Worm (Caenorhabditis elegans) whole organism, early embryonic: ENCODE data around the gene ZC506.1.

Experiments
- F13C5.2 ChIP-seq: sonication (generic microtip); optimal IDR thresholded peaks from 2 replicates; lab custom pipeline; 2017; ENCODE audit warnings: mild to moderate bottlenecking, missing genetic modification characterization, inconsistent platforms, missing compliant biosample characterization
- aly-1 ChIP-seq: sonication (generic microtip); optimal IDR thresholded peaks from 2 replicates; lab custom pipeline; 2016; ENCODE audit warnings: missing genetic modification characterization, missing compliant biosample characterization
- ama-1 ChIP-seq: fragments of 150-350 bp; optimal IDR thresholded peaks from 2 replicates; lab custom pipeline; 2014
- ceh-13 ChIP-seq: fragments of 200-800 bp; sonication (Bioruptor generic); optimal IDR thresholded peaks from 2 replicates; lab custom pipeline; 2018; ENCODE audit warnings: mild to moderate bottlenecking, missing genetic modification characterization, missing compliant biosample characterization
- ets-7 ChIP-seq: sonication (generic microtip); optimal IDR thresholded peaks from 2 replicates; lab custom pipeline; 2016; ENCODE audit warnings: missing genotype, missing genetic modification characterization, missing compliant biosample characterization
- flt-1 ChIP-seq: fragments of 200-800 bp; sonication (Bioruptor generic); IDR thresholded peaks from 2 replicates; pipeline ENCODE4 v1.3.6; 2022; ENCODE audit warnings: missing genetic modification characterization, missing compliant biosample characterization
- hmbx-1 ChIP-seq: sonication (generic microtip); optimal IDR thresholded peaks from 2 replicates; lab custom pipeline; 2016; ENCODE audit warnings: mild to moderate bottlenecking, missing genetic modification characterization, missing compliant biosample characterization
- pes-1 ChIP-seq: fragments of 200-800 bp; sonication (Bioruptor generic); IDR thresholded peaks from 2 replicates; pipeline ENCODE4 v1.3.6; 2022; ENCODE audit warnings: missing genetic modification reagents, missing genetic modification characterization, missing compliant biosample characterization
- tbx-11 ChIP-seq: fragments of 200-800 bp; sonication (Bioruptor generic); IDR thresholded peaks from 2 replicates; pipeline ENCODE4 v1.3.6; 2022; ENCODE audit warnings: missing genetic modification characterization, missing compliant biosample characterization

DNA sequence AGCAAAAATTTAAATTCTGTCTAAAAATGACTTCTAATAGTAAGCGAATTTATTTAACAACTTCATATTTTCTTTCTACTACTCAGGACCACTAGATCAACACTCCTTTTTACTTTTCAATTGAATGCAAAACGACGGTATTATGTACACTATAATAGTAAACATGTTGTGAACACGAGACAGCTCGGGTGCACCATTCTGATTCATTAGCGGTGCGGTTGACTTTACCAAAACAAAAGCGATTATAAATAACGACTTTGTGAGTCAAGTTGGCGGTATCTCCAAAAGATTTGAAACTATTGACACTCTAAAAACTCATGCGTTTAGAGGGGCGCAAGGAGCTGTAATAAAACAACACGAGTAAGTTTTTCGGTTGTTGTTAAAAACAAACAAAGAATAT, 18.2 kb upstream of the ZC506.1 start:
- no peak for TF ChIP-seq ets-7 (tag; lab: Kevin White, UChicago)
- TF ChIP-seq aly-1 (tag; lab: Kevin White, UChicago): no peak
- no peak for TF ChIP-seq ama-1
- TF ChIP-seq flt-1 (GFP tag; lab: Robert Waterston, UW): no peak
- no peak for TF ChIP-seq tbx-11 (GFP tag; lab: Robert Waterston, UW)
- no peak for TF ChIP-seq pes-1 (GFP tag; lab: Robert Waterston, UW)
- TF ChIP-seq hmbx-1 (tag; lab: Kevin White, UChicago): no peak
- no peak for TF ChIP-seq ceh-13
- no peak for TF ChIP-seq F13C5.2 (tag; lab: Kevin White, UChicago)
